Worm (Caenorhabditis elegans) whole organism, L2 larva: ENCODE data around the gene K06A9.1.

ENCODE experiments used
- C34F6.9 ChIP-seq: fragments of 150-350 bp; optimal IDR thresholded peaks from 2 replicates; lab custom pipeline; 2014; ENCODE audit warnings: missing biosample characterization, missing genetic modification characterization
- F13H6.1 ChIP-seq: sonication (generic microtip); optimal IDR thresholded peaks from 2 replicates; lab custom pipeline; 2016; ENCODE audit warnings: missing genetic modification characterization, missing compliant biosample characterization
- Y55F3AM.14 ChIP-seq: fragments of 200-800 bp; sonication (Bioruptor generic); optimal IDR thresholded peaks from 2 replicates; lab custom pipeline; 2018; ENCODE audit warnings: mild to moderate bottlenecking, missing genetic modification characterization, missing compliant biosample characterization
- alr-1 ChIP-seq: fragments of 150-350 bp; optimal IDR thresholded peaks from 2 replicates; lab custom pipeline; 2014; ENCODE audit warnings: missing biosample characterization, missing genetic modification characterization
- aly-2 ChIP-seq: fragments of 150-350 bp; optimal IDR thresholded peaks from 2 replicates; lab custom pipeline; 2014; ENCODE audit warnings: missing biosample characterization, missing genetic modification characterization
- ama-1 ChIP-seq: fragments of 150-350 bp; optimal IDR thresholded peaks from 2 replicates; lab custom pipeline; 2018; ENCODE audit warnings: inconsistent platforms
- blmp-1 ChIP-seq: sonication (generic microtip); optimal IDR thresholded peaks from 2 replicates; lab custom pipeline; 2017; ENCODE audit warnings: missing genetic modification characterization, mild to moderate bottlenecking, missing compliant biosample characterization, antibody characterized with exemption, moderate library complexity; ENCODE audit not compliant: insufficient read depth
- crh-2 ChIP-seq: sonication (generic microtip); optimal IDR thresholded peaks from 2 replicates; lab custom pipeline; 2017; ENCODE audit warnings: missing biosample characterization, missing genetic modification characterization
- elt-1 ChIP-seq: fragments of 150-350 bp; optimal IDR thresholded peaks from 2 replicates; lab custom pipeline; 2014; ENCODE audit warnings: missing biosample characterization, missing genetic modification characterization
- elt-3 ChIP-seq: sonication (generic microtip); optimal IDR thresholded peaks from 2 replicates; lab custom pipeline; 2017; ENCODE audit warnings: missing biosample characterization, missing genetic modification characterization
- fos-1 ChIP-seq: fragments of 150-350 bp; optimal IDR thresholded peaks from 2 replicates; lab custom pipeline; 2014; ENCODE audit warnings: missing biosample characterization, missing genetic modification characterization
- lin-13 ChIP-seq: fragments of 150-350 bp; optimal IDR thresholded peaks from 2 replicates; lab custom pipeline; 2014; ENCODE audit warnings: missing biosample characterization, missing genetic modification reagents, missing genetic modification characterization
- lsy-2 ChIP-seq, 2 experiments: fragments of 150-350 bp in 1 of 2; sonication (generic microtip) in 1 of 2; optimal IDR thresholded peaks; 2 replicates each; lab custom pipeline; 2014 to 2017; ENCODE audit warnings: missing biosample characterization in 2 of 2, missing genetic modification characterization in 2 of 2
- mbf-1 ChIP-seq: sonication (generic microtip); optimal IDR thresholded peaks from 2 replicates; lab custom pipeline; 2017; ENCODE audit warnings: missing biosample characterization, missing genetic modification characterization
- nhr-10 ChIP-seq: sonication (generic microtip); optimal IDR thresholded peaks from 2 replicates; lab custom pipeline; 2017; ENCODE audit warnings: missing biosample characterization, missing genetic modification characterization
- nhr-11 ChIP-seq: fragments of 150-350 bp; optimal IDR thresholded peaks from 2 replicates; lab custom pipeline; 2014; ENCODE audit warnings: missing biosample characterization, missing genetic modification characterization
- nhr-12 ChIP-seq: fragments of 150-350 bp; optimal IDR thresholded peaks from 2 replicates; lab custom pipeline; 2014; ENCODE audit warnings: missing biosample characterization, missing genetic modification characterization
- nhr-23 ChIP-seq: fragments of 150-350 bp; optimal IDR thresholded peaks from 2 replicates; lab custom pipeline; 2014; ENCODE audit warnings: missing biosample characterization, missing genetic modification reagents, missing genetic modification characterization
- ztf-1 ChIP-seq: fragments of 200-800 bp; sonication (Bioruptor generic); conservative IDR thresholded peaks from 2 replicates; pipeline ENCODE4 v1.3.6; 2022; ENCODE audit warnings: missing genetic modification characterization, missing compliant biosample characterization

K06A9.1 gene

DNA sequence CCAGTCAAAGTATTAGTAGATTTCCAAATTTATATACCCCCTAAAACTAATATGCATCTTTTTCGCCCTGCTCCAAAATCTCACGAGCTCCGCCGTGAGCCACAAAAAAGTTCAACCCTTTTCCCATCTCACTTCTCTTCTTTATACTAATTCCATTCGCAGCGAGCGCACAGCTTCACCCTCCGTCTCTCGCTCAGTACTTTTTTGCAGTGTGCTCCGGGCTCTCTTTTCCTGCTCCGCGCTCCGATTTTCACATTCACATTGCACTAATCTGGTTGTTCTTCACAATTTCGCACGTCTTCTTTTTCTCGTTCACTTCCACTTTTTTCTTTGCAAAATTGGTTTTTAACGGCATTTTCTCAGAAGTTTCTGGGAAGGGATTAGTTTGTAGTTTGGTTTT lies 52.0 kb downstream of the K06A9.1 start:
- peak in 1 of 2 experiments; percentile 3 for TF ChIP-seq lsy-2 (tag; optimal IDR thresholded peaks at IDR 0.05; lab: Kevin White, UChicago)
- TF ChIP-seq elt-1 (tag; lab: Kevin White, UChicago), result no peak

DNA sequence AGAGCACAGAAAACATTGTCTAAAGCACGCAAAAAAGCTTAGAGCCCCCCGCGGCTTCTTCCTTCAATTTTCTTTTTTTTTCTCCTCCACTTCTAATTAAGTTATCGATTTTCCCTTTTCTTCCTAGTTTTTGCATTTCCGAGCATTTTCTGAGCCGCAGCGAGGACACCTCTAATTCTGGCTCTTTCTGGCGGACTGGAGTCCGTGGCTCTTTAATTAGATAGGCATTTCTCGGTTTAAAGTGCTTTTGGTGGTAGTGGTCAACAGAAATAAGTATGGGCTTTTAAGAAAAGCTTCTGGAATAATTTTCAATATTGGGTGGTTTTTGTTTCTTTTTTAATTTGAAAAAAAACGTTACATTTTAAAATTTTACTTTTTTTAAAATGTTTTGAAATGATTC lies 54.3 kb downstream of the K06A9.1 start:
- TF ChIP-seq elt-1 (tag; lab: Kevin White, UChicago) (no peak), C34F6.9 (peak; percentile 17)

DNA sequence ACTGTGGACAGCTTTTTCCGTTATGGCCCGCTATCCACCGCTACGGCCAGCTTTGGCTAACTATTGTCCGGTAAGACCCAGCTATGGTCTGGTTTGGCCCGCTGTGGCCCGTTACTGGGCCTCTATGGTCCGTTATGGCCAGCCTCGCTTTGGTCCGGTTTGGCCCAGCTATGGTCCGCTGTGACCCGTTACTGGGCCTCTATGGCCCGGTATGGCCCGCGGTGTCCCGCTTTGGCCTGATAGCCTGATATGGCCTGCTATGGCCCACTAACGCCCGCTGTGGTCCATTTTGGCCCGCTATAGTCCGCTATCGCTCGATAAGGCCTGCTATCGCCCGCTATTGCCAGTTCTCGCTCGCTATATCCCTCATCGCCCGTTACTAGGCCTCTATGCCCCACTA lies 55.2 kb downstream of the K06A9.1 start:
- TF ChIP-seq nhr-12 (tag; lab: Kevin White, UChicago) (no peak), Y55F3AM.14 (GFP tag; lab: Kevin White, UChicago) (no peak), crh-2 (tag; lab: Kevin White, UChicago) (no peak), lin-13 (GFP tag; lab: Kevin White, UChicago) (no peak), elt-1 (tag; lab: Kevin White, UChicago) (no peak), blmp-1 (tag; lab: Kevin White, UChicago) (no peak), F13H6.1 (tag; lab: Kevin White, UChicago) (no peak), ztf-1 (GFP tag; lab: Robert Waterston, UW) (no peak), alr-1 (tag; lab: Kevin White, UChicago) (no peak), aly-2 (tag; lab: Kevin White, UChicago) (no peak), lsy-2 (tag; optimal IDR thresholded peaks at IDR 0.05; lab: Kevin White, UChicago) (no peak)

DNA sequence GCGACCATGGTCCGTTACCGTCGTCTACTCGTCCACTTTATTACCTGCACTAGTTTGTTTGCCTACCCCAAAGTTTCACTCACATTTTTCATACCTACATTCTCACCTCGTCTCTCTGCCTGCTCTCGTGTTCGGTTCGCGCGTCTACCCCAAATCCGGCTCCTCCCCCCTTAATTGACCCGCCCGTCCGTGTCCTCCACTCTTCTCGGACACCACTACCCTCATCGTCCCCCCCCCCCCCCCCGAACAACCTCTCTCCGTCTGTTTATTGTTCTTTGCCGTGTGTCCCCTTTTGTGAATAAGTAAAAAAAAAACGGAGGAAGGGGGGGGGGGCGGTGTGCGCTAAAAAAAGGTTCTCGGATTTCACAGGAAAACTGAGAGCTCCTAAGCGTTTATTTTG lies 55.7 kb downstream of the K06A9.1 start:
- no peak for TF ChIP-seq nhr-23 (tag; lab: Kevin White, UChicago)
- TF ChIP-seq nhr-11 (tag; lab: Kevin White, UChicago), result no peak
- TF ChIP-seq, all 48 proteins: peak for 0

DNA sequence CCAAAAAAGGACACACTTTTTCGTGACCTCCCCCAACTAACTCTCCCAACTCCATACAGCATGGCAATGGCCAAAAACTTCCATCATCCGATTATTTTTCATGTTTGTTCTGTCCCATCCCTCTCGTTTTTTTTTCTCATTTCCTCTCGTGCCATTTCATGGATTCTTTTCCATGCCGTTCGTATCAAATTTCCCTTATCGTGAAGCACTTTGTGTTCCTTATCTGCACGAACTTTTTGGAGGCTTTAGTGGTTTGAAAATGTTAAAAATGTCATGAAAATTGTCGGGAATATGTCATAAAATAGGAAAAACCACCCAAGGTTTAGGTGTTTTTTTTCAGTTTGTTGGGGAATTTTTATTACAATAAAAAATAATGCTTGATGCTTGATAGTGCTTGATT lies 56.4 kb downstream of the K06A9.1 start:
- TF ChIP-seq fos-1 (tag; lab: Kevin White, UChicago), result peak; percentile 53
- TF ChIP-seq elt-3 (tag; lab: Kevin White, UChicago), result no peak
- no peak for TF ChIP-seq ama-1 (lab: Kevin White, UChicago)
- TF ChIP-seq nhr-12 (tag; lab: Kevin White, UChicago), result no peak
- TF ChIP-seq mbf-1 (tag; lab: Kevin White, UChicago), result no peak

DNA sequence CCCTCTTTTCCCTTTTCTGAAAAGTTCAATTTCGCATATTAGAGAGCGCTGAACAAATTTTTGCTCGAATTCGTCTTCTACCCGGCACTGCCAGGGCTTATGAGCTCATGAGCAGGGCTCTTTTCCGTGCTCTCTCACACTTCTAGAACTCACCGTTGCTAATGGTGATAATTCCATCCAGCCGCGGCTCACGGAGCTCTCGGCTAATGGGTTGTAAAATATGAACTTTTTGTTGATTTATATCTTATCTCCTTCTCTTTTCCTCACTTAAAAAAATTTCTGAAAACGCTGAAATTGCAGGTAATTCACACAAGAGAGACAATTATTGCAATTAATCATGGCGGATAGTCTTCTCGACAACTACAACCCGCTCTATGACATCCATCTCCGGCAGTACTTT lies 57.3 kb downstream of the K06A9.1 start, which contains the start of gene H11E01.3:
Gene H11E01.3, plus strand, starts transcription at position 301 of the 400 bp plus-strand sequence.
- TF ChIP-seq aly-2 (tag; lab: Kevin White, UChicago), result no peak
- TF ChIP-seq nhr-10 (tag; lab: Kevin White, UChicago), result no peak
- no peak for TF ChIP-seq nhr-23 (tag; lab: Kevin White, UChicago)
